Fruit fly (Drosophila melanogaster) whole organism, prepupa: Measurements from ENCODE around the gene trol.

Experiments used
- CG3032 ChIP-seq: fragments of 200-800 bp; optimal IDR thresholded peaks from 2 replicates; lab custom pipeline; 2019; ENCODE audit warnings: missing biosample characterization, mild to moderate bottlenecking, missing genetic modification characterization, moderate library complexity
- CG34406 ChIP-seq: fragments of 200-800 bp; sonication (Bioruptor generic); optimal IDR thresholded peaks from 3 replicates; lab custom pipeline; 2016; ENCODE audit warnings: missing biosample characterization, missing genetic modification characterization
- CG3919 ChIP-seq: fragments of 200-800 bp; sonication (Bioruptor generic); optimal IDR thresholded peaks from 3 replicates; lab custom pipeline; 2016; ENCODE audit warnings: missing biosample characterization, missing genetic modification characterization
- CG6808 ChIP-seq: fragments of 200-800 bp; sonication (Bioruptor generic); optimal IDR thresholded peaks from 3 replicates; lab custom pipeline; 2017; ENCODE audit warnings: missing biosample characterization, missing genetic modification characterization, mild to moderate bottlenecking, moderate library complexity, missing genetic modification reagents
- Eip78C ChIP-seq: fragments of 200-800 bp; sonication (Bioruptor generic); peaks from one replicate; lab custom pipeline; 2016; ENCODE audit warnings: missing biosample characterization, missing genetic modification characterization
- svp ChIP-seq: fragments of 200-800 bp; sonication (Bioruptor generic); peaks from one replicate; lab custom pipeline; 2016; ENCODE audit warnings: missing biosample characterization, missing genetic modification characterization

DNA sequence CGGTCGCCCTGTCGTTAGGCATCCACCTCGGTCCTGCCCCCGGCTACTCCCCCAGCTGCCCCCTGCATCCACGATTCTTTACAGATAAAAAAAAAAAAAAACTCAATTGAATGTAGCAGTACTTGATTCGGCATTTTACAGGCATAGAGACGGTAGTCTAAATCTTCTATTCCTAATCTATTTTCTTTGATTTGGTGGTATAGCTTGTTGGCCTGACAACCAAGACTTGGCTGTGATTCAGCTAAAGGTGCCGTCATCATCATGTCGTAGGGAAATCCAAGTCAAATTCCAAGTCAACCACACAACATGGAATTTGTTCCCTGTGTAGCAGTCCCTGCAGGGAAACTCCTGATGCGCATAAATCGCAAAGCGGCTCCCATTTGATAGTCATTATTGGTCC is 92.5 kb downstream of the trol start:
- TF ChIP-seq CG3919 (GFP tag; lab: Kevin White, UChicago) (peak; percentile 55), CG34406 (peak; percentile 56), CG6808 (GFP tag; lab: Kevin White, UChicago) (peak; percentile 66), svp (GFP tag; lab: Kevin White, UChicago) (peak; percentile 88), CG3032 (tag; lab: Kevin White, UChicago) (peak; percentile 66), Eip78C (GFP tag; lab: Kevin White, UChicago) (peak; percentile 85)
